Fruit fly (Drosophila melanogaster): ENCODE results near the gene Droj2.

Gene Droj2

DNA sequence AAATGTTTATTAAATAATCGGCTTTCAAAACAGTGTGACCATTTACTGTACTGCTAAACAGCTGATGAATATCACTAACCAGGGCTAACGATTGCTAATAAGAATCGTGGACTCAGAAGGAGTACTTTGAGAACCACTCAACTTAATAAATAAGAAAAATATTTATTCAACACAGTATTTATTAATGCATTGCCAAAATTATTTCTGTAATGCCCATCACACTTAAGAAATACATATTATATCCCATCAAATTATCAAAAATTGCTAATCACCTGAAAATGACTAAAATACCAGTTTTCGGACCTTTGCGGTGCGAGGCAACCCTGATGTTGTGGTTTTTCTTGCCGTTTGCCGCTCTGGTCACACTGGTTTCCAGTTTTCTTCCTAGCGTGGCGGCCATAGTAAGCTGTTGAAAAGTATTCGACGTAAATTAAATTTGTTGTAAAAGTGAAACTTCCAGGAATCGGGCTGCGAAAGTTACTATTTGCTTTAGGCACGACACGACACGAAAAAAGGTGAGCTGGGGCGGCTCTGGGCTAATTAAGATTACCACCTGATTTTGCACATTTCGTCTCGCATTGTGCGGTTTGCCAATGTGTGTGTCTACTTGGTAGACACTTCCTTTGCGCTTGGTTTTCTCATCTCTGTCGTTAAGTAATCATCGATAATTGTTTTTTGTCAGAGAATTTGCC, at the start of gene Droj2, which contains the start of gene mRpS21 (continued):
- TF ChIP-seq usp (GFP tag; optimal IDR thresholded peaks at IDR 0.05) (no peak), CG7357 (GFP tag; IDR thresholded peaks at IDR 0.05) (no peak), CG30020 (tag; optimal IDR thresholded peaks at IDR 0.05) (peak; percentile 74), dimm (GFP tag; IDR thresholded peaks at IDR 0.05) (no peak), Dad (GFP tag; optimal IDR thresholded peaks at IDR 0.05) (peak; percentile 42), CG15696 (tag; optimal IDR thresholded peaks at IDR 0.05) (peak; percentile 57), CG6254 (GFP tag; optimal IDR thresholded peaks at IDR 0.05) (no peak), CHES-1-like (GFP tag; optimal IDR thresholded peaks at IDR 0.05) (peak; percentile 6), cg (GFP tag; optimal IDR thresholded peaks at IDR 0.05) (no peak), Awh (GFP tag; IDR thresholded peaks at IDR 0.05) (no peak), CG4730 (GFP tag; IDR thresholded peaks at IDR 0.05) (no peak), fd3F (GFP tag; optimal IDR thresholded peaks at IDR 0.05) (peak; percentile 48), scrt (GFP tag; optimal IDR thresholded peaks at IDR 0.05) (peak; percentile 39), gem (tag; optimal IDR thresholded peaks at IDR 0.05) (peak; percentile 71), CG9437 (GFP tag; optimal IDR thresholded peaks at IDR 0.05) (peak; percentile 20), Side (GFP tag; optimal IDR thresholded peaks at IDR 0.05) (no peak), CG12391 (tag; optimal IDR thresholded peaks at IDR 0.05) (peak; percentile 71), Max (GFP tag; optimal IDR thresholded peaks at IDR 0.05) (peak; percentile 25), CG4328 (GFP tag; optimal IDR thresholded peaks at IDR 0.05) (peak; percentile 21), Kr (GFP tag; optimal IDR thresholded peaks at IDR 0.05) (no peak), nerfin-2 (GFP tag; IDR thresholded peaks at IDR 0.05; ENCODE audit: partially characterized antibody) (no peak), E2f1 (GFP tag; IDR thresholded peaks at IDR 0.05) (peak; percentile 40; the same call in 1 of the 2 replicates), D19B (GFP tag; optimal IDR thresholded peaks at IDR 0.05) (no peak), ap (GFP tag; IDR thresholded peaks at IDR 0.05) (no peak), lmd (GFP tag; IDR thresholded peaks at IDR 0.05) (peak; percentile 52; the same call in 1 of the 2 replicates), Aef1 (GFP tag; IDR thresholded peaks at IDR 0.05) (no peak), tin (GFP tag; optimal IDR thresholded peaks at IDR 0.05) (peak; percentile 57), cwo (GFP tag; optimal IDR thresholded peaks at IDR 0.05) (no peak), CG8924 (tag; optimal IDR thresholded peaks at IDR 0.05) (peak; percentile 83), phol (tag; optimal IDR thresholded peaks at IDR 0.05) (peak; percentile 84), odd (GFP tag; optimal IDR thresholded peaks at IDR 0.05) (peak; percentile 37), Deaf1 (tag; optimal IDR thresholded peaks at IDR 0.05) (peak; percentile 21), emc (GFP tag; optimal IDR thresholded peaks at IDR 0.05) (no peak), CG14441 (GFP tag; IDR thresholded peaks at IDR 0.05) (peak; percentile 14; the same call in 1 of the 2 replicates), Mes4 (GFP tag; optimal IDR thresholded peaks at IDR 0.05) (no peak), CG10654 (GFP tag; optimal IDR thresholded peaks at IDR 0.05) (peak; percentile 37), CG31365 (tag; optimal IDR thresholded peaks at IDR 0.05) (no peak), E2f2 (GFP tag; IDR thresholded peaks at IDR 0.05) (peak; percentile 42; the same call in 1 of the 2 replicates), Jarid2 (GFP tag; optimal IDR thresholded peaks at IDR 0.05) (peak; percentile 29), CG6272 (GFP tag; IDR thresholded peaks at IDR 0.05) (peak; percentile 30; the same call in 1 of the 2 replicates), CG9727 (GFP tag; optimal IDR thresholded peaks at IDR 0.05) (peak; percentile 40), gcm2 (GFP tag; optimal IDR thresholded peaks at IDR 0.05) (no peak), az2 (GFP tag; optimal IDR thresholded peaks at IDR 0.05) (peak; percentile 23), her (GFP tag; optimal IDR thresholded peaks at IDR 0.05) (no peak), CG17829 (tag; optimal IDR thresholded peaks at IDR 0.05) (peak; percentile 89), trh (GFP tag; optimal IDR thresholded peaks at IDR 0.05) (no peak), pzg (GFP tag; optimal IDR thresholded peaks at IDR 0.05) (peak; percentile 89), CG2199 (GFP tag; IDR thresholded peaks at IDR 0.05) (no peak), MTF-1 (GFP tag; optimal IDR thresholded peaks at IDR 0.05; ENCODE audit: borderline replicate concordance) (no peak), gfzf (GFP tag; optimal IDR thresholded peaks at IDR 0.05) (peak; percentile 90)
